Worm (Caenorhabditis elegans) whole organism, mixed stage, embryonic: ENCODE data around the gene fbxa-100.

ENCODE experiments used
- M03D4.4 ChIP-seq: sonication (generic microtip); optimal IDR thresholded peaks from 2 replicates; lab custom pipeline; 2017; ENCODE audit warnings: mild to moderate bottlenecking, missing genetic modification characterization, missing compliant biosample characterization
- bed-3 ChIP-seq: fragments of 200-800 bp; sonication (Bioruptor generic); optimal IDR thresholded peaks from 3 replicates; lab custom pipeline; 2018; ENCODE audit warnings: mild to moderate bottlenecking, missing genetic modification characterization, moderate library complexity, missing compliant biosample characterization
- ceh-83 ChIP-seq: fragments of 200-800 bp; sonication (Bioruptor generic); optimal IDR thresholded peaks from 2 replicates; lab custom pipeline; 2018; ENCODE audit warnings: mild to moderate bottlenecking, missing genetic modification characterization, missing compliant biosample characterization
- ces-1 ChIP-seq: fragments of 150-350 bp; optimal IDR thresholded peaks from 2 replicates; lab custom pipeline; 2014; ENCODE audit warnings: missing biosample characterization, missing genetic modification reagents, missing genetic modification characterization
- cnd-1 ChIP-seq: fragments of 200-800 bp; sonication (Bioruptor generic); optimal IDR thresholded peaks from 2 replicates; lab custom pipeline; 2018; ENCODE audit warnings: mild to moderate bottlenecking, missing genetic modification characterization, missing compliant biosample characterization
- drap-1 ChIP-seq: fragments of 200-800 bp; sonication (Bioruptor generic); optimal IDR thresholded peaks from 3 replicates; lab custom pipeline; 2018; ENCODE audit warnings: mild to moderate bottlenecking, missing genetic modification characterization, missing compliant biosample characterization
- elt-1 ChIP-seq: sonication (generic microtip); optimal IDR thresholded peaks from 2 replicates; lab custom pipeline; 2017; ENCODE audit warnings: missing genetic modification characterization, mild to moderate bottlenecking, missing compliant biosample characterization, antibody characterized with exemption, moderate library complexity, borderline replicate concordance; ENCODE audit not compliant: insufficient read depth
- elt-3 ChIP-seq: fragments of 150-350 bp; optimal IDR thresholded peaks from 2 replicates; lab custom pipeline; 2014; ENCODE audit warnings: missing biosample characterization, missing genetic modification characterization
- flh-1 ChIP-seq: fragments of 200-800 bp; sonication (Bioruptor generic); optimal IDR thresholded peaks from 2 replicates; lab custom pipeline; 2018; ENCODE audit warnings: mild to moderate bottlenecking, missing genetic modification characterization, moderate library complexity, missing compliant biosample characterization
- lin-13 ChIP-seq: fragments of 150-350 bp; optimal IDR thresholded peaks from 2 replicates; lab custom pipeline; 2014; ENCODE audit warnings: missing biosample characterization, missing genetic modification characterization
- lin-32 ChIP-seq: fragments of 200-800 bp; sonication (Bioruptor generic); optimal IDR thresholded peaks from 2 replicates; lab custom pipeline; 2018; ENCODE audit warnings: mild to moderate bottlenecking, missing genetic modification characterization, missing compliant biosample characterization
- lsy-2 ChIP-seq: fragments of 150-350 bp; optimal IDR thresholded peaks from 2 replicates; lab custom pipeline; 2014; ENCODE audit warnings: missing biosample characterization, missing genetic modification characterization
- mab-5 ChIP-seq: fragments of 150-350 bp; optimal IDR thresholded peaks from 2 replicates; lab custom pipeline; 2014; ENCODE audit warnings: missing biosample characterization, missing genetic modification characterization
- mls-2 ChIP-seq: sonication (generic microtip); optimal IDR thresholded peaks from 2 replicates; lab custom pipeline; 2016; ENCODE audit warnings: mild to moderate bottlenecking, missing genetic modification characterization, moderate library complexity, missing compliant biosample characterization
- nhr-2 ChIP-seq: fragments of 150-350 bp; optimal IDR thresholded peaks from 2 replicates; lab custom pipeline; 2014; ENCODE audit warnings: missing biosample characterization, missing genetic modification characterization
- nhr-237 ChIP-seq: fragments of 150-350 bp; optimal IDR thresholded peaks from 2 replicates; lab custom pipeline; 2014; ENCODE audit warnings: missing biosample characterization, missing genetic modification characterization
- nhr-28 ChIP-seq: fragments of 150-350 bp; optimal IDR thresholded peaks from 2 replicates; lab custom pipeline; 2014; ENCODE audit warnings: missing biosample characterization, missing genetic modification characterization
- pha-4 ChIP-seq: fragments of 150-350 bp; optimal IDR thresholded peaks from 2 replicates; lab custom pipeline; 2018; ENCODE audit warnings: missing biosample characterization, missing genetic modification reagents, missing genetic modification characterization
- sem-2 ChIP-seq: fragments of 200-800 bp; sonication (Bioruptor generic); optimal IDR thresholded peaks from 2 replicates; lab custom pipeline; 2018; ENCODE audit warnings: mild to moderate bottlenecking, missing genetic modification characterization, missing compliant biosample characterization
- snpc-4 ChIP-seq: fragments of 150-350 bp; optimal IDR thresholded peaks from 2 replicates; lab custom pipeline; 2014; ENCODE audit warnings: missing biosample characterization, missing genetic modification characterization
- sptf-1 ChIP-seq: sonication (generic microtip); optimal IDR thresholded peaks from 2 replicates; lab custom pipeline; 2017; ENCODE audit warnings: mild to moderate bottlenecking, missing genetic modification characterization, moderate library complexity, missing compliant biosample characterization
- unc-120 ChIP-seq: sonication (generic microtip); optimal IDR thresholded peaks from 2 replicates; lab custom pipeline; 2017; ENCODE audit warnings: missing genetic modification characterization, missing compliant biosample characterization; ENCODE audit not compliant: poor library complexity, severe bottlenecking
- unc-39 ChIP-seq: fragments of 150-350 bp; optimal IDR thresholded peaks from 2 replicates; lab custom pipeline; 2014; ENCODE audit warnings: missing biosample characterization, missing genetic modification characterization
- unc-62 ChIP-seq: fragments of 150-350 bp; optimal IDR thresholded peaks from 2 replicates; lab custom pipeline; 2014; ENCODE audit warnings: missing biosample characterization, missing genetic modification reagents, missing genetic modification characterization
- ztf-11 ChIP-seq: fragments of 150-350 bp; optimal IDR thresholded peaks from 2 replicates; lab custom pipeline; 2014; ENCODE audit warnings: missing biosample characterization, missing genetic modification characterization

Gene fbxa-100

DNA sequence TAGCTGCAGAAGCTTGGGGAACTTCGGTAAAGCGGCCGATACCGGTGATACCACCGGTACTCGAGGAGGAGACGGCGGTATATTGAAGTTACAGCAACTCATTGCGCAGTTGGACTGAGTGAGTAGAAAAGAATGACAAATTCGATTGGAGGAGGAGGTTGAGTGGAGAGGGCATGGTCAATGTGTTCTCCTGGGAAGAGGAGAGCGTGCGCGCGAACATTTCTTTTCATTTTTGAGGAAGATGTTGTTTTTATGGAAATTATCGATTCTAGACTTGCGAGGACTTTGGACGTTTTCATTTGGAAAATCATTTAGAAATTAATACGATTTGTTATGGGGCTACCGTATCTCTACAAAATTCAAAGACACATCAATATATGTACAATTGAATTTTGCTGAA is 32.7 kb downstream of the fbxa-100 start:
- TF ChIP-seq nhr-237 (tag; lab: Kevin White, UChicago) (no peak), sptf-1 (no peak)

DNA sequence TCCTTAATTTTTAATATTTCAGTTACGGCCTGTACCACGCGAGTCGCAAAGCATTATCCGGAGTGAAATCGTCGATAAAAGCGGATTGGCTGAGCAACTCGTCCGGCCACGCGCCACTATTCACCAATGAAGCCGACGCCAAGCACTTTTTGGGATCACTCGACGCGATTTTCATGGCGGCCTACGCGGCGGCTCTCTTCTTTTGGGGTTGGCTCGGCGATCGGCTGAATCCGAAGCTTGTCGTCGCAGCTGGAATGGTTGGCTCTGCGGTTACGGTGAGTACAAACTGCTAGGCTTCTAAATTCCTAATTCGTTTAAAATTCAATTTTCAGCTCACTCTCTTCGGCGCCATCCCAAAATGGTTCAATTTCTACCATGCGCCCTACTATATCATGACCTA is 37.0 kb downstream of the fbxa-100 start:
- TF ChIP-seq M03D4.4 (tag; lab: Kevin White, UChicago): no peak
- TF ChIP-seq bed-3 (GFP tag; lab: Kevin White, UChicago): no peak
- no peak for TF ChIP-seq lin-32

DNA sequence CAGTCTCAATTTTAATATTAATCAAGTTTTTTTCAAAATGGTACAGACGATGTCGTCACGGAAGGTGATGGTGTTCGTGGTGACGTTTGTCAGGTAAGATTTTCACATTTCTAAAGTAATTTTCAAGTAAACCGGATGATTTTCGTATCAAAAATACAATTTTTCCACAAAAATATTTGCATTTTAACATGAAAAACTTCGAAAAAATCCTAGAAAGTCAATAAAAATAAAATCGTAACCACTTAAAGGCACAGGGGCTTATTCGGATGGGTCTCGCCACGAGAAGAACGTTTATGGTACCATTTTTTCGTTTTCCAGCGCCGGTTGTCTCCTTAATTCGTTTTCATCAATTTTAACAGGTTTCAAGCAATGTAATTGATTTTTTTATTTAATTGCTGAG is 37.6 kb downstream of the fbxa-100 start, which contains the start of gene T10C6.6:
T10C6.6 (plus strand) TSS at position 27 of the 400 bp plus-strand sequence.
- TF ChIP-seq mls-2 (tag; lab: Kevin White, UChicago): no peak
- TF ChIP-seq flh-1 (GFP tag; lab: Kevin White, UChicago): no peak
- TF ChIP-seq drap-1 (GFP tag; lab: Kevin White, UChicago): no peak
- TF ChIP-seq, all 35 proteins: peak for 0

DNA sequence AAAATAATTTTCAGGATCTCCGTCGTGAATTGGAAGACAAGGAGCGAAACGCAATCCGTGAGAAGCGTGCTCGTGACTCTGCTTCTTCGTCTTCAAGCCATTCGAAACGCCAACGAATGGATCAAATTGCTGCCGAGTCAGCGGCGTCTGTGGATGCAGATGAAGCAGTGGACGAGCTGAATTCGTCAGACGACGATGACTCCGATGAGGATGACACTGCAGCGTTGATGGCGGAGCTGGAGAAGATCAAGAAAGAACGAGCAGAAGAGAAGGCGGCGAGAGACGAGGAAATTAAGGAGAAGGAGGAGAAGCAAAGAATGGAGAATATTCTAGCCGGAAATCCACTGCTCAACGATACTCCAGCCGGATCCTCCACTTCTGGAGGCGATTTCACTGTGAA is 38.3 kb downstream of the fbxa-100 start:
- TF ChIP-seq lin-32: no peak
- no peak for TF ChIP-seq M03D4.4 (tag; lab: Kevin White, UChicago)
- TF ChIP-seq sem-2 (GFP tag; lab: Kevin White, UChicago): no peak
- no peak for TF ChIP-seq mls-2 (tag; lab: Kevin White, UChicago)
- no peak for TF ChIP-seq bed-3 (GFP tag; lab: Kevin White, UChicago)
- no peak for TF ChIP-seq mab-5 (tag; lab: Kevin White, UChicago)
- no peak for TF ChIP-seq lin-13 (tag; lab: Kevin White, UChicago)

DNA sequence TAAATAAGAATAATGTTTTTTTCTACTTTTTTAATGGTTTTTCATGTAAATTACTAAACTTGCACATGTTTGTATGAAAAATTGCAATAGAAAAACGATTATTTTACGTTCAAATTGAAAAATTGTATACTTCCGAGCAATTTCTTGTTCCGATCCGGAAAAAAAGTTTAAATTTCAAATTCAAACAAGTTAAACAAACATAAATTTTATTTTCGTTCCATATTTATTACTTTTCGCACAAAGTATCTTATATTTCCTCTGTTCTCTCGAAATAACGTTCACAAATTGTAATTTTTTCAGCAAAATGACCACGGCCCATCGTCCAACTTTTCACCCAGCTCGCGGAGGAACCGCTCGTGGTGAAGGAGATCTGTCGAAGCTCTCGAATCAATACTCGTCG is 38.8 kb downstream of the fbxa-100 start, which contains the start of gene cwc-15:
cwc-15 (plus strand) TSS at position 301 of the 400 bp plus-strand sequence.
- TF ChIP-seq unc-39 (tag; lab: Kevin White, UChicago): no peak
- no peak for TF ChIP-seq ztf-11 (tag; lab: Kevin White, UChicago)
- no peak for TF ChIP-seq sptf-1
- TF ChIP-seq nhr-2 (tag; lab: Kevin White, UChicago): no peak
- no peak for TF ChIP-seq elt-1
- TF ChIP-seq ces-1: no peak
- TF ChIP-seq mab-5 (tag; lab: Kevin White, UChicago): no peak
- no peak for TF ChIP-seq ceh-83 (GFP tag; lab: Kevin White, UChicago)
- no peak for TF ChIP-seq lin-13 (tag; lab: Kevin White, UChicago)
- no peak for TF ChIP-seq lin-32
- TF ChIP-seq drap-1 (GFP tag; lab: Kevin White, UChicago): no peak
- TF ChIP-seq bed-3 (GFP tag; lab: Kevin White, UChicago): no peak
- TF ChIP-seq mls-2 (tag; lab: Kevin White, UChicago): no peak

DNA sequence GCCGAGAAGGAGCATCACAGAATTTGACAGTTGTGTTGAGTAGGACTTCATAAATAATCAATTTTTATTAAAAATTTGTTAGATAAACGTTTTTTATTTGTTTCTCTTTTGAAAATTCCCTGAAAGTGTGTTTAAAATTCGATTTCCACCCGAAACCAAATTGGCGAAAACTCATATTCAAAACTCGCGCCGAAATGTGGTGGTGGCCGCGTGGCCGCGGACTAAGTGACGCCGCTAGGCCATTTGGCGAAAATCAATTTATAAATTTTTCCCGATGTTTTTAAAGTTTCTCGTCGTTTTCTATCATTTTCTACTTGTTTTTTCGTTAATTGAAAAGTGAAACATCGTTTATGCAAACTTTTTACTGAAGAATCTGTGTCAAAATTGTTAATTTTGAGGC is 39.3 kb downstream of the fbxa-100 start:
- TF ChIP-seq drap-1 (GFP tag; lab: Kevin White, UChicago): no peak
- no peak for TF ChIP-seq cnd-1 (tag; lab: Kevin White, UChicago)
- TF ChIP-seq sptf-1: peak; percentile 59
- TF ChIP-seq lsy-2 (tag; lab: Kevin White, UChicago): no peak
- TF ChIP-seq snpc-4 (tag; lab: Kevin White, UChicago): no peak
- TF ChIP-seq, all 35 proteins: peak for 1

DNA sequence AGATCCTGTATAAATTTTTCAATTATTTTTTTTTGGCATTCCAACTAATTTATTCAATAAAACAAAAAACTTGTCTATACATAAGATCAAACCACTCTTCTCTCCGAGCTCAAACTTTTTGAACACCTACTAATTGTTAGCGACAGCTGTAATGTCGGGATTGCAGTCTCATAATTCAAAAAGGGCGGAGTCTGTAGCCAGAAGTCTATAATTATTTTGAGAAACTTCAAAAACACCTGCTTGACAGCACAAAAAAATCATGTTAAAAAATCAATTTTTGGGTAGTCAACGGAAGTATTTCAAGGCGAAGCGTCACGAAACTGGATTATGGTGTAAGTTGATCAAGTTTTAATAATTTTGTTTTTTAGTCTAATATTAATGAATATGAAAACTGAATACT is 41.9 kb downstream of the fbxa-100 start, which contains the start of gene srx-44:
srx-44 (plus strand) TSS at position 301 of the 400 bp plus-strand sequence.
- no peak for TF ChIP-seq lsy-2 (tag; lab: Kevin White, UChicago)

DNA sequence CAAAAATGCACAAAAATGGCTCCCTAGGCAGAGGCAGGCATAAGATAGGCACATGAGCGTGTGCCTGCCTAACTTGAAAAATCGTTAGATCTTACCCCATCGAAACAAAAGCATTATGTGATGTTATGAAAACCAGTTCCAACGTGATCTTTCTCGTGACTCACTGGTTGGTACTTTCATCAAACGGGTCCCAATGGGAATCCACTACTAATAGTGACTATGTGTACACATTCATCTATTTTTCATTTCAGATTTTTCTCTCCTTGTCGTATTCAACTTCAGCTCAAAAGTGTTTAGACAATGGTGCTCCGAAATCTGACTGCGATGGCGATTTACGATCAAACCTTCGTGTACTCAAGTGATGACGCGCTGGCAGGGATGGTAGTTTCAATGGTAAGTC is 44.2 kb downstream of the fbxa-100 start, which contains the start of gene srx-43:
srx-43 (plus strand) TSS at position 301 of the 400 bp plus-strand sequence.
- TF ChIP-seq nhr-2 (tag; lab: Kevin White, UChicago): no peak
- TF ChIP-seq unc-62 (GFP tag; lab: Kevin White, UChicago): no peak
- no peak for TF ChIP-seq unc-120 (tag; lab: Kevin White, UChicago)
- TF ChIP-seq nhr-28 (tag; lab: Kevin White, UChicago): no peak
- TF ChIP-seq mls-2 (tag; lab: Kevin White, UChicago): no peak
- no peak for TF ChIP-seq elt-3 (tag; lab: Kevin White, UChicago)
- TF ChIP-seq pha-4 (tag; lab: Kevin White, UChicago): no peak
- no peak for TF ChIP-seq ztf-11 (tag; lab: Kevin White, UChicago)
